Fruit fly (Drosophila melanogaster) whole organism, wandering third instar larva: ENCODE measurements around the gene Cpr67Fa2.

Source experiments
- Abd-B ChIP-seq: fragments of >200 bp; optimal IDR thresholded peaks from 2 replicates; lab custom pipeline; 2017; ENCODE audit warnings: missing biosample characterization, missing genetic modification characterization
- CG32264 ChIP-seq: fragments of 200-800 bp; sonication (Bioruptor generic); optimal IDR thresholded peaks from 2 replicates; lab custom pipeline; 2016; ENCODE audit warnings: missing biosample characterization, missing genetic modification characterization
- CG9705 ChIP-seq: fragments of 200-800 bp; sonication (Bioruptor generic); optimal IDR thresholded peaks from 2 replicates; lab custom pipeline; 2018; ENCODE audit warnings: missing biosample characterization, mild to moderate bottlenecking, missing genetic modification characterization
- Dif ChIP-seq: fragments of 200-275, 200-300 bp; sonication (Bioruptor generic); optimal IDR thresholded peaks from 2 replicates; lab custom pipeline; 2018; ENCODE audit warnings: missing biosample characterization, missing genetic modification characterization; ENCODE audit not compliant: partially characterized antibody
- GATAd ChIP-seq: sonication (Bioruptor generic); optimal IDR thresholded peaks from 2 replicates; lab custom pipeline; 2016; ENCODE audit warnings: missing biosample characterization, missing genetic modification characterization
- Hnf4 ChIP-seq: fragments of 200-800 bp; sonication (Bioruptor generic); optimal IDR thresholded peaks from 2 replicates; lab custom pipeline; 2016; ENCODE audit warnings: missing biosample characterization, mild to moderate bottlenecking, missing genetic modification characterization
- Jra ChIP-seq: sonication (Bioruptor generic); optimal IDR thresholded peaks from 2 replicates; lab custom pipeline; 2016; ENCODE audit warnings: missing biosample characterization, missing genetic modification characterization
- Mio ChIP-seq: sonication (Bioruptor generic); optimal IDR thresholded peaks from 2 replicates; lab custom pipeline; 2016; ENCODE audit warnings: missing biosample characterization, missing genetic modification characterization
- Myc ChIP-seq: fragments of >200 bp; optimal IDR thresholded peaks from 2 replicates; lab custom pipeline; 2017
- OdsH ChIP-seq: fragments of 200-800 bp; sonication (Bioruptor generic); optimal IDR thresholded peaks from 2 replicates; lab custom pipeline; 2016; ENCODE audit warnings: missing biosample characterization, mild to moderate bottlenecking, missing genetic modification characterization
- Rel ChIP-seq, 2 experiments: fragments of 200-800 bp; sonication (Bioruptor generic) in 1 of 2; optimal IDR thresholded peaks; 2 replicates in 1 of 2; 3 replicates in 1 of 2; lab custom pipeline; 2016 to 2019; ENCODE audit warnings: mild to moderate bottlenecking in 2 of 2, missing biosample characterization in 2 of 2, missing genetic modification characterization in 2 of 2, moderate library complexity in 1 of 2
- Sp1 ChIP-seq: fragments of 200-800 bp; sonication (Bioruptor generic); optimal IDR thresholded peaks from 3 replicates; lab custom pipeline; 2019; ENCODE audit warnings: missing biosample characterization, mild to moderate bottlenecking, missing genetic modification characterization, moderate library complexity
- Vsx2 ChIP-seq: fragments of 200-300, 225-300 bp; sonication (Bioruptor generic); optimal IDR thresholded peaks from 2 replicates; lab custom pipeline; 2018; ENCODE audit warnings: missing biosample characterization, missing genetic modification characterization; ENCODE audit not compliant: partially characterized antibody
- br ChIP-seq: fragments of 200-800 bp; sonication (Bioruptor generic); optimal IDR thresholded peaks from 2 replicates; lab custom pipeline; 2016; ENCODE audit warnings: missing biosample characterization, missing genetic modification characterization
- brk ChIP-seq: fragments of 200-800 bp; sonication (Bioruptor generic); optimal IDR thresholded peaks from 2 replicates; lab custom pipeline; 2016; ENCODE audit warnings: missing biosample characterization, mild to moderate bottlenecking, missing genetic modification characterization
- dl ChIP-seq, 2 experiments: fragments of 175-275, 200-275 bp in 1 of 2; fragments of 200-275 bp in 1 of 2; sonication (Bioruptor generic); optimal IDR thresholded peaks; lab custom pipeline; 2018; ENCODE audit warnings: mild to moderate bottlenecking in 2 of 2, missing biosample characterization in 2 of 2, missing genetic modification characterization in 2 of 2, moderate library complexity in 2 of 2; ENCODE audit not compliant: partially characterized antibody in 2 of 2, insufficient read depth in 1 of 2
- dmrt93B ChIP-seq: fragments of 200-800 bp; sonication (Bioruptor generic); optimal IDR thresholded peaks from 2 replicates; lab custom pipeline; 2018; ENCODE audit warnings: missing biosample characterization, mild to moderate bottlenecking, missing genetic modification characterization
- dsf ChIP-seq: sonication (Bioruptor generic); optimal IDR thresholded peaks from 2 replicates; lab custom pipeline; 2016; ENCODE audit warnings: missing biosample characterization, missing genetic modification characterization, borderline replicate concordance
- ey ChIP-seq: fragments of 200-800 bp; sonication (Bioruptor generic); optimal IDR thresholded peaks from 2 replicates; lab custom pipeline; 2016; ENCODE audit warnings: missing biosample characterization, missing genetic modification characterization
- foxo ChIP-seq, 2 experiments: fragments of 200-800 bp; sonication (Bioruptor generic); optimal IDR thresholded peaks; 2 replicates in 1 of 2; 3 replicates in 1 of 2; lab custom pipeline; 2016 to 2017; ENCODE audit warnings: missing biosample characterization in 2 of 2, missing genetic modification characterization in 2 of 2
- fru ChIP-seq: fragments of 200-800 bp; sonication (Bioruptor generic); optimal IDR thresholded peaks from 3 replicates; lab custom pipeline; 2016; ENCODE audit warnings: missing biosample characterization, mild to moderate bottlenecking, missing genetic modification characterization
- h ChIP-seq: fragments of 200-800 bp; sonication (Bioruptor generic); optimal IDR thresholded peaks from 3 replicates; lab custom pipeline; 2016; ENCODE audit warnings: missing biosample characterization, mild to moderate bottlenecking, missing genetic modification characterization
- lola ChIP-seq: fragments of >200 bp; optimal IDR thresholded peaks from 2 replicates; lab custom pipeline; 2017; ENCODE audit warnings: missing biosample characterization, missing genetic modification characterization
- psq ChIP-seq: fragments of 200-800 bp; sonication (Bioruptor generic); optimal IDR thresholded peaks from 3 replicates; lab custom pipeline; 2017; ENCODE audit warnings: missing biosample characterization, mild to moderate bottlenecking, missing genetic modification characterization, moderate library complexity
- rgr ChIP-seq: fragments of 200-800 bp; sonication (Bioruptor generic); optimal IDR thresholded peaks from 3 replicates; lab custom pipeline; 2016; ENCODE audit warnings: missing biosample characterization, mild to moderate bottlenecking, missing genetic modification characterization
- sage ChIP-seq: fragments of 200-800 bp; sonication (Bioruptor generic); optimal IDR thresholded peaks from 2 replicates; lab custom pipeline; 2016; ENCODE audit warnings: missing biosample characterization, mild to moderate bottlenecking, missing genetic modification characterization
- sv ChIP-seq: fragments of 200-800 bp; sonication (Bioruptor generic); optimal IDR thresholded peaks from 3 replicates; lab custom pipeline; 2016; ENCODE audit warnings: missing biosample characterization, missing genetic modification characterization
- tai ChIP-seq: sonication (Bioruptor generic); optimal IDR thresholded peaks from 2 replicates; lab custom pipeline; 2016; ENCODE audit warnings: missing biosample characterization, missing genetic modification characterization
- woc ChIP-seq: sonication (Bioruptor generic); optimal IDR thresholded peaks from 2 replicates; lab custom pipeline; 2016; ENCODE audit warnings: missing biosample characterization, mild to moderate bottlenecking, missing genetic modification characterization

Gene Cpr67Fa2

dm6 chr3L:10844548-10845530 is 46.7 kb upstream of the Cpr67Fa2 start:
- no peak for TF ChIP-seq Vsx2 (GFP tag; lab: Kevin White, UChicago)
- no peak for TF ChIP-seq dsf (GFP tag; lab: Kevin White, UChicago)
- TF ChIP-seq OdsH (GFP tag; lab: Kevin White, UChicago), result peak; percentile 11
- peak; percentile 25 for TF ChIP-seq rgr
- TF ChIP-seq Dif (GFP tag; lab: Kevin White, UChicago), result peak; percentile 15
- TF ChIP-seq Sp1 (GFP tag; lab: Kevin White, UChicago), result no peak
- TF ChIP-seq Rel (GFP tag; optimal IDR thresholded peaks at IDR 0.05; lab: Kevin White, UChicago), result no peak
- TF ChIP-seq Rel (tag; optimal IDR thresholded peaks at IDR 0.05; lab: Kevin White, UChicago), result no peak
- peak; percentile 34 for TF ChIP-seq fru (GFP tag; lab: Kevin White, UChicago)
- no peak for TF ChIP-seq Abd-B
- peak; percentile 11 for TF ChIP-seq psq
- TF ChIP-seq h, result no peak
- no peak for TF ChIP-seq GATAd (GFP tag; lab: Kevin White, UChicago)
- no peak for TF ChIP-seq CG32264
- TF ChIP-seq Mio (GFP tag; lab: Kevin White, UChicago), result no peak
- TF ChIP-seq dmrt93B, result no peak
- peak in 1 of 2 experiments; percentile 52 for TF ChIP-seq foxo (GFP tag; optimal IDR thresholded peaks at IDR 0.05; lab: Kevin White, UChicago)
- no peak for TF ChIP-seq Jra (GFP tag; lab: Kevin White, UChicago)
- no peak for TF ChIP-seq tai (GFP tag; lab: Kevin White, UChicago)
- no peak for TF ChIP-seq brk (GFP tag; lab: Kevin White, UChicago)
- TF ChIP-seq lola (GFP tag; lab: Kevin White, UChicago), result no peak
- TF ChIP-seq dl (GFP tag; optimal IDR thresholded peaks at IDR 0.05; lab: Kevin White, UChicago; ENCODE audit: insufficient read depth in 1 of 2, partially characterized antibody in 2 of 2), result no peak
- TF ChIP-seq br (GFP tag; lab: Kevin White, UChicago), result no peak
- peak; percentile 45 for TF ChIP-seq woc (GFP tag; lab: Kevin White, UChicago)
- TF ChIP-seq ey (GFP tag; lab: Kevin White, UChicago), result peak; percentile 39
- TF ChIP-seq, all 38 proteins: peak for 8

dm6 chr3L:10845758-10846157 is 45.8 kb upstream of the Cpr67Fa2 start:
- no peak for TF ChIP-seq brk (GFP tag; lab: Kevin White, UChicago)

- TF ChIP-seq Hnf4 (GFP tag; lab: Kevin White, UChicago), result no peak
- no peak for TF ChIP-seq Myc (lab: Kevin White, UChicago)
- TF ChIP-seq rgr, result peak; percentile 15
- no peak for TF ChIP-seq CG9705 (GFP tag; lab: Kevin White, UChicago)
- no peak for TF ChIP-seq sage (GFP tag; lab: Kevin White, UChicago)
- TF ChIP-seq foxo (GFP tag; optimal IDR thresholded peaks at IDR 0.05; lab: Kevin White, UChicago), result peak in 1 of 2 experiments; percentile 8
- TF ChIP-seq sv (GFP tag; lab: Kevin White, UChicago), result peak; percentile 14
- TF ChIP-seq, all 38 proteins: peak for 3
These were observed 43.6 kb upstream of the Cpr67Fa2 start for dm6 chr3L:10847790-10848492.

dm6 chr3L:10848712-10849377 is 42.7 kb upstream of the Cpr67Fa2 start:
- TF ChIP-seq CG32264 (no peak), dmrt93B (no peak), CG9705 (GFP tag; lab: Kevin White, UChicago) (no peak), rgr (no peak)
